Fruit fly (Drosophila melanogaster): ENCODE data around the gene CG4842.
A peak's percentile ranks its signal among the peaks of the same experiment; 100 is the strongest.

CG4842 gene

dm6 chr3L:16381184-16381797, 13.1 kb downstream of the CG4842 start, which contains the start of gene Agpat4 (continued):
- TF ChIP-seq CG32532 (GFP tag; IDR thresholded peaks at IDR 0.05) (peak; percentile 32; the same call in 1 of the 2 replicates), gem (tag; optimal IDR thresholded peaks at IDR 0.05) (no peak), CG42726 (GFP tag; IDR thresholded peaks at IDR 0.05; ENCODE audit: partially characterized antibody) (peak; percentile 68; the same call in 1 of the 2 replicates), fd102C (GFP tag; optimal IDR thresholded peaks at IDR 0.05) (no peak), CG14710 (tag; optimal IDR thresholded peaks at IDR 0.05) (peak; percentile 26), bbx (GFP tag; IDR thresholded peaks at IDR 0.05; ENCODE audit: partially characterized antibody) (peak; percentile 38; the same call in 1 of the 2 replicates), CG12659 (GFP tag; optimal IDR thresholded peaks at IDR 0.05) (peak; percentile 23), HLH3B (GFP tag; IDR thresholded peaks at IDR 0.05) (no peak), Dbx (GFP tag; IDR thresholded peaks at IDR 0.05) (0 out of 3 replicates have a peak, but pooled peaks have one; percentile 3), Lhr (GFP tag; optimal IDR thresholded peaks at IDR 0.05) (peak; percentile 82), crp (GFP tag; optimal IDR thresholded peaks at IDR 0.05) (peak in 1 of 2 experiments; percentile 74), CG13894 (tag; optimal IDR thresholded peaks at IDR 0.05) (no peak), CG10543 (GFP tag; optimal IDR thresholded peaks at IDR 0.05) (peak; percentile 28), CG17829 (tag; optimal IDR thresholded peaks at IDR 0.05) (peak; percentile 7), so (GFP tag; IDR thresholded peaks at IDR 0.05) (no peak), Ada2b (GFP tag; IDR thresholded peaks at IDR 0.05) (no peak), CG11456 (GFP tag; IDR thresholded peaks at IDR 0.05) (no peak), CG10462 (GFP tag; optimal IDR thresholded peaks at IDR 0.05) (no peak), ci (GFP tag; IDR thresholded peaks at IDR 0.05) (0 out of 3 replicates have a peak, but pooled peaks have one; percentile 3), wek (GFP tag; optimal IDR thresholded peaks at IDR 0.05) (peak; percentile 89), Myb (GFP tag; optimal IDR thresholded peaks at IDR 0.05) (peak; percentile 86), Hey (tag; optimal IDR thresholded peaks at IDR 0.05) (peak; percentile 34), E2f2 (GFP tag; IDR thresholded peaks at IDR 0.05) (peak; percentile 35), CG7786 (GFP tag; optimal IDR thresholded peaks at IDR 0.05) (no peak), Atf6 (GFP tag; IDR thresholded peaks at IDR 0.05) (0 out of 2 replicates have a peak, but pooled peaks have one; percentile 6), CG15514 (GFP tag; optimal IDR thresholded peaks at IDR 0.05) (no peak), CG10147 (GFP tag; optimal IDR thresholded peaks at IDR 0.05) (no peak), fd64A (GFP tag; optimal IDR thresholded peaks at IDR 0.05) (no peak), Med (GFP tag) (peak; percentile 2), Jarid2 (GFP tag; optimal IDR thresholded peaks at IDR 0.05) (no peak), emc (GFP tag; optimal IDR thresholded peaks at IDR 0.05) (no peak), Mad (GFP tag; optimal IDR thresholded peaks at IDR 0.05) (no peak), fru (optimal IDR thresholded peaks at IDR 0.05) (no peak), CG10321 (GFP tag; IDR thresholded peaks at IDR 0.05) (no peak), BEAF-32 (GFP tag; optimal IDR thresholded peaks at IDR 0.05) (peak; percentile 29), CG12769 (tag; optimal IDR thresholded peaks at IDR 0.05) (peak; percentile 12), Hand (GFP tag; optimal IDR thresholded peaks at IDR 0.05) (no peak), grn (GFP tag; optimal IDR thresholded peaks at IDR 0.05) (peak; percentile 100), CG3995 (GFP tag; optimal IDR thresholded peaks at IDR 0.05) (no peak), CG4707 (GFP tag; optimal IDR thresholded peaks at IDR 0.05) (no peak), ssp (GFP tag; IDR thresholded peaks at IDR 0.05) (peak; percentile 67), caup (GFP tag; optimal IDR thresholded peaks at IDR 0.05; ENCODE audit: severe bottlenecking) (peak; percentile 2), CG34422 (GFP tag; IDR thresholded peaks at IDR 0.05) (peak; percentile 68; the same call in 1 of the 3 replicates), sd (tag; optimal IDR thresholded peaks at IDR 0.05) (peak; percentile 73), CG4424 (GFP tag; optimal IDR thresholded peaks at IDR 0.05) (no peak), CG9609 (GFP tag; optimal IDR thresholded peaks at IDR 0.05) (no peak), CHES-1-like (GFP tag; optimal IDR thresholded peaks at IDR 0.05) (peak; percentile 4), B-H1 (GFP tag; IDR thresholded peaks at IDR 0.05) (no peak), ERR (GFP tag; optimal IDR thresholded peaks at IDR 0.05) (peak; percentile 27)

All from whole organism, embryonic.